Worm (Caenorhabditis elegans): ENCODE results near the gene Y48C3A.14.

The Y48C3A.14 gene

DNA sequence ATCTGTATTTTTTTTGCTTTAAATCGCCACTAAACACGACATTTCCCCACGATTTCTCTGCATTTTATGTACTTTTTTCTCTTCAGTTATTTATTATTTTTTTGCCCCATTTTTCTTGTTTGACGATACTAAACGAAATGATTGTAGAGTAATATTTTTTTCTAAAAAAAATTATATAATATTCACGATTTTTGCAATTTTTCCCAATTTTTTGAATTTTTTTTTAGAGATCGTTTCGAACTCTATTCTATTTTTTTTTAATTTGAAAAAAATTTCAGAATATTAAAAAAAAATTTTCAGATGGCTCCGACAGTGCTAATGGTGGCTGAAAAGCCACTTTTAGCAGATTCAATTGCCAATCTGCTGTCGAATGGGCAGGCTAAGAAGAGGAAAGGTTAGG, at the start of gene Y48C3A.14:
Y48C3A.14 (plus strand) TSS at position 301 of the 400 bp plus-strand sequence.
- no peak for TF ChIP-seq hlh-15 (tag; optimal IDR thresholded peaks at IDR 0.05)
- TF ChIP-seq ahr-1 (tag; optimal IDR thresholded peaks at IDR 0.05): no peak
- no peak for TF ChIP-seq fkh-10 (GFP tag; optimal IDR thresholded peaks at IDR 0.05)
- TF ChIP-seq ceh-22 (tag; optimal IDR thresholded peaks at IDR 0.05): no peak
- TF ChIP-seq elt-2 (tag; optimal IDR thresholded peaks at IDR 0.05): no peak
- no peak for TF ChIP-seq ceh-31 (tag; optimal IDR thresholded peaks at IDR 0.05)
- no peak for TF ChIP-seq lin-11 (tag; optimal IDR thresholded peaks at IDR 0.05)
- TF ChIP-seq nhr-232 (tag; optimal IDR thresholded peaks at IDR 0.05): no peak
- no peak for TF ChIP-seq dve-1 (tag; optimal IDR thresholded peaks at IDR 0.05)
- TF ChIP-seq hlh-8 (tag; optimal IDR thresholded peaks at IDR 0.05): no peak
- no peak for TF ChIP-seq zip-5 (tag; optimal IDR thresholded peaks at IDR 0.05)
- no peak for TF ChIP-seq che-1 (tag; optimal IDR thresholded peaks at IDR 0.05)
- no peak for TF ChIP-seq hlh-6 (tag; optimal IDR thresholded peaks at IDR 0.05)
- no peak for TF ChIP-seq fkh-6 (tag; optimal IDR thresholded peaks at IDR 0.05)

DNA sequence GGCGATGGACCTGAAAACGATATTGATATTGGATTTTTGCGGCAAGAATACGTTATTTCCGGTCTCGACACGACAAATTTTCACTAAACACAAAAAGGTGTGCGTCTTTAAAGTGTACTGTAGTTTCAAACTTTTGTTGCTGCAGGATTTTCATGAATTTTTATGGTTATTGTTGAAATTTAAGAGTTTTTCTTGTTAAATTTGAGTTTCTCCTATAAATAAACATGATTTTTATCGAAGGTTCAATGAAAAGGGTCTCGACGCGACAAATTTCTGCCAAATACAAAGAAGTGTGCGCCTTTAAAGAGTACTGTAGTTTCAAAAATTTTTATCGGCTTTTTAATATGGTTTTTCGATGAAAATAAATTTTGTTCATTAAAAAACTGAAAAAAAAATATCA, 49.6 kb upstream of the Y48C3A.14 start:
- TF ChIP-seq lin-11 (tag; optimal IDR thresholded peaks at IDR 0.05): no peak
- TF ChIP-seq hlh-15 (tag; optimal IDR thresholded peaks at IDR 0.05): no peak
- no peak for TF ChIP-seq K09A11.1 (tag; optimal IDR thresholded peaks at IDR 0.05; ENCODE audit: insufficient read depth)
- TF ChIP-seq hlh-6 (tag; optimal IDR thresholded peaks at IDR 0.05): no peak
- TF ChIP-seq unc-55 (GFP tag; optimal IDR thresholded peaks at IDR 0.05): no peak

DNA sequence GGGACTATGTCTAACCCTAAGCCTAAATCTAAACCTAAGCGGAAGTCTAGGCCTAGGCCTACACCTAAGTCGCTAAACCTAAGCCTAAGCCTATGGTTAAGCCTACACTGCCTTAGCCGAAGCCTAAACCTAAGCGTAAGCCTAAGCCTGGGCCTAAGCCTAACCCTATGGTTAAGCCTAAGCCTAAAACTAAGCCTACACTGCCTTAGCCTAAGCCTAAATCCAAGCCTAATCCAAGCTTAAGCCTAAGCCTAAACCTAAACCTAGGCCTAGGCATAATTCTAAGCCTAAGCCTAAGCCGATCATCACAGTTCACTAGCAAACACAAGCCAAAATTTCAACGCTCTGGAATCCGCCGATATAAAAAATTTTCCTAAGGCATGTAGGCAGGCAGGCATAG, 48.2 kb upstream of the Y48C3A.14 start:
- TF ChIP-seq ceh-19 (GFP tag; optimal IDR thresholded peaks at IDR 0.05) (no peak), madf-2 (tag; optimal IDR thresholded peaks at IDR 0.05) (no peak), Y22D7AL.16 (tag; optimal IDR thresholded peaks at IDR 0.05) (no peak), dve-1 (tag; optimal IDR thresholded peaks at IDR 0.05) (peak; percentile 82)

DNA sequence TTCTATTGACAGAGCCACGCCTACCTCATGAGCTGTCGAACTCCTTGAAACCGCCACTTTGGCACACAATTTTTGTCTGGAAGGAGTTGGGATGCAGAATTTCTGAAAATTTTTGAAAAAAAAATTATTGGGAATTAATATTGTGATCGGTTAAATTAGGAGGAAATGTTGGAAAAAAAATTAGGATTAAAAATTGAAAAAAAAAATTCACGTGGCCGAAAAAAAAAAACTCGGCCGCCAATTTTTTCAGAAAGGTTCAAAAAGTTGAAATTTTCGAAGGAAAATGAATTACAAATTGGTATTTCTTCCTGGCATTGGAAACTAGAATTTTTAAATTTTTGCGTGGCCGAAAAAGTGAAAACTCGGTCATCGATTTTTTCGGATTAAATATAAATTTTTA, 33.5 kb upstream of the Y48C3A.14 start, which contains the start of gene dmsr-3:
dmsr-3 (minus strand) TSS at position 101 of the 400 bp plus-strand sequence.
- TF ChIP-seq pha-2 (tag; optimal IDR thresholded peaks at IDR 0.05) (no peak), hlh-30 (tag; optimal IDR thresholded peaks at IDR 0.05; ENCODE audit: insufficient read depth) (no peak)

DNA sequence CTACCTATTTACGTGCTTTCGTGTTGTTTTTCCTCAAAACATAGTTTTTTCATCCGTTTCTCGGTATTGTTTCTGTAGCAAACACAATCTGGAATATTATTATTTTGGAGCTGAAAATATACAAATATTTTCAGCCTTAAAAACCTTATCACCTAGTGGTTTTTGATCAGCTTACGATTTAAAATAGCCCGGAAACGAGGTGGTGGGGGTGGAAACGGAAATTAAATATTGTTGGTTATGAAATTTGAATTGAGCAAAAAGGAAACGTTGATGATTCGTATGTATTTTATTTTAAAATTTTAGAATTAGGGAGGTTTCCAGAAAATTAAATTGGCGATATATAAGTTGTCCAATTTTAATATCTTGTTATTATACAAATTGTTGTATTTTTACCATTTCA, 21.8 kb upstream of the Y48C3A.14 start:
- TF ChIP-seq sdc-2 (tag; optimal IDR thresholded peaks at IDR 0.05) (no peak), pat-9 (tag; optimal IDR thresholded peaks at IDR 0.05) (no peak), gmeb-2 (tag; optimal IDR thresholded peaks at IDR 0.05) (no peak), C08G9.2 (tag; optimal IDR thresholded peaks at IDR 0.05) (no peak), ceh-6 (GFP tag; optimal IDR thresholded peaks at IDR 0.05) (no peak)

DNA sequence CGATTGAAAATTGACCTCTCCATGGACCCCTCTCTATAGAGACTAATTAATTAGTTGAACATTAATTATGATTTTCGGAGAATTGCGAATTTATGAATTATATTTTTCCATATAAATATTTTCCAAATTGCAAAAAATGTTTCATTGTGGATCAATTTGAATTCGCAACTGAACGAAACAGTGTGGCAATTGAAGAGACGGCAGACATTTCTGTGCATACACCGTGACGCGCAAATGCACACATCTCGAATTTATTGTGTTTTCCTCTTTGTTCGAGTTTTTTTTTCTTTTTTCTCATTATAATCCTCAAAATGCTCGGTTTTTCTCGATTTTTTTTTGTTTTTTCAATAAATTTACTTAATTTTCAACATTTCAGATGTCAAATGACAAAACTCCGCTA, 20.3 kb upstream of the Y48C3A.14 start, which contains the start of gene Y48C3A.20:
Y48C3A.20 (plus strand) TSS at position 377 of the 400 bp plus-strand sequence.
- TF ChIP-seq tbx-2 (tag; optimal IDR thresholded peaks at IDR 0.05): peak; percentile 9
- peak; percentile 56 for TF ChIP-seq nfya-1 (tag; optimal IDR thresholded peaks at IDR 0.05)
- peak; percentile 44 for TF ChIP-seq pax-1 (tag; optimal IDR thresholded peaks at IDR 0.05)
- TF ChIP-seq ceh-14 (tag; optimal IDR thresholded peaks at IDR 0.05): peak; percentile 55
- peak; percentile 50 for TF ChIP-seq unc-42 (tag; optimal IDR thresholded peaks at IDR 0.05)
- TF ChIP-seq ceh-2 (tag; optimal IDR thresholded peaks at IDR 0.05): no peak
- peak; percentile 27 for TF ChIP-seq ceh-48 (tag; optimal IDR thresholded peaks at IDR 0.05)
- TF ChIP-seq sox-2 (GFP tag; IDR thresholded peaks at IDR 0.05): peak; percentile 25; the same call in 1 of the 2 replicates
- no peak for TF ChIP-seq lin-11 (tag; optimal IDR thresholded peaks at IDR 0.05)
- TF ChIP-seq ztf-16 (tag; optimal IDR thresholded peaks at IDR 0.05): peak; percentile 24
- peak; percentile 8 for TF ChIP-seq ceh-31 (tag; optimal IDR thresholded peaks at IDR 0.05)
- TF ChIP-seq ceh-30 (tag; optimal IDR thresholded peaks at IDR 0.05): peak; percentile 76
- no peak for TF ChIP-seq unc-55 (GFP tag; optimal IDR thresholded peaks at IDR 0.05)
- TF ChIP-seq dve-1 (tag; optimal IDR thresholded peaks at IDR 0.05): peak; percentile 17
